Worm (Caenorhabditis elegans): ENCODE measurements around the gene nspg-10.

Gene nspg-10

ce11 chrIV:4650624-4651094 is 45.1 kb downstream of the nspg-10 start, which contains the start of gene ubc-9 (continued):
- TF ChIP-seq dpl-1 (GFP tag; optimal IDR thresholded peaks at IDR 0.05) (peak; percentile 84), Y67H2A.10 (GFP tag; conservative IDR thresholded peaks at IDR 0.05) (peak; percentile 70), bed-2 (GFP tag; IDR thresholded peaks at IDR 0.05) (no peak), snpc-4 (GFP tag; optimal IDR thresholded peaks at IDR 0.05) (peak; percentile 25), snpc-4 (tag; optimal IDR thresholded peaks at IDR 0.05) (peak; percentile 49 to 78 (median 67)), egrh-3 (GFP tag; IDR thresholded peaks at IDR 0.05) (peak; percentile 65; the same call in 1 of the 2 replicates), F23B12.7 (tag; optimal IDR thresholded peaks at IDR 0.05; ENCODE audit: insufficient read depth) (peak; percentile 50), lin-26 (GFP tag; IDR thresholded peaks at IDR 0.05) (peak; percentile 77), F22D6.2 (tag; optimal IDR thresholded peaks at IDR 0.05) (no peak), madf-6 (GFP tag; IDR thresholded peaks at IDR 0.05) (peak; percentile 97), C06A6.2 (GFP tag; conservative IDR thresholded peaks at IDR 0.05) (0 out of 2 replicates have a peak, but pooled peaks have one; percentile 28), snpc-1.1 (tag; optimal IDR thresholded peaks at IDR 0.05; ENCODE audit: insufficient read depth) (no peak), lin-40 (tag; optimal IDR thresholded peaks at IDR 0.05) (peak; percentile 57), pbrm-1 (GFP tag; IDR thresholded peaks at IDR 0.05) (peak; percentile 87), snpc-3.4 (tag; optimal IDR thresholded peaks at IDR 0.05) (peak; percentile 79), ceh-79 (tag; optimal IDR thresholded peaks at IDR 0.05) (no peak), B0019.2 (GFP tag; conservative IDR thresholded peaks at IDR 0.05) (0 out of 2 replicates have a peak, but pooled peaks have one; percentile 24), lin-54 (GFP tag; optimal IDR thresholded peaks at IDR 0.05) (peak; percentile 91), hsf-1 (GFP tag; IDR thresholded peaks at IDR 0.05) (peak; percentile 95), madf-3 (GFP tag; IDR thresholded peaks at IDR 0.05) (peak; percentile 89), D2030.7 (GFP tag; IDR thresholded peaks at IDR 0.05) (peak; percentile 81), F49E8.2 (tag; optimal IDR thresholded peaks at IDR 0.05; ENCODE audit: insufficient read depth) (peak; percentile 52), tlf-1 (GFP tag; optimal IDR thresholded peaks at IDR 0.05) (peak; percentile 93), nhr-80 (tag; optimal IDR thresholded peaks at IDR 0.05) (peak; percentile 46), madf-8 (GFP tag; conservative IDR thresholded peaks at IDR 0.05) (peak; percentile 90), ekl-4 (GFP tag; IDR thresholded peaks at IDR 0.05) (peak; percentile 89), Y79H2A.3 (GFP tag; conservative IDR thresholded peaks at IDR 0.05) (no peak), akir-1 (GFP tag; optimal IDR thresholded peaks at IDR 0.05) (no peak), nhr-27 (tag; optimal IDR thresholded peaks at IDR 0.05) (no peak), C17E4.6 (GFP tag; IDR thresholded peaks at IDR 0.05) (peak; percentile 83; the same call in 1 of the 2 replicates), hlh-26 (GFP tag; conservative IDR thresholded peaks at IDR 0.05) (no peak), ceh-100 (GFP tag; IDR thresholded peaks at IDR 0.05) (peak; percentile 85), let-607 (tag; optimal IDR thresholded peaks at IDR 0.05) (peak in 1 of 2 experiments; percentile 31), K12H6.12 (tag; optimal IDR thresholded peaks at IDR 0.05) (peak; percentile 54), egl-44 (GFP tag; IDR thresholded peaks at IDR 0.05) (no peak), B0336.3 (GFP tag; IDR thresholded peaks at IDR 0.05) (peak; percentile 81), somi-1 (GFP tag; optimal IDR thresholded peaks at IDR 0.05) (no peak), ztf-26 (tag; optimal IDR thresholded peaks at IDR 0.05) (peak; percentile 17), ztf-18 (tag; optimal IDR thresholded peaks at IDR 0.05) (peak; percentile 67), rpc-1 (optimal IDR thresholded peaks at IDR 0.05) (peak; percentile 15), rpc-1 (tag; optimal IDR thresholded peaks at IDR 0.05) (no peak), die-1 (tag; optimal IDR thresholded peaks at IDR 0.05) (peak; percentile 1), mxl-1 (tag; optimal IDR thresholded peaks at IDR 0.05) (no peak), chd-7 (tag; optimal IDR thresholded peaks at IDR 0.05) (no peak)

Data from whole organism, young adult.